Worm (Caenorhabditis elegans): Measurements from ENCODE around the gene K01D12.5.

K01D12.5 gene

DNA sequence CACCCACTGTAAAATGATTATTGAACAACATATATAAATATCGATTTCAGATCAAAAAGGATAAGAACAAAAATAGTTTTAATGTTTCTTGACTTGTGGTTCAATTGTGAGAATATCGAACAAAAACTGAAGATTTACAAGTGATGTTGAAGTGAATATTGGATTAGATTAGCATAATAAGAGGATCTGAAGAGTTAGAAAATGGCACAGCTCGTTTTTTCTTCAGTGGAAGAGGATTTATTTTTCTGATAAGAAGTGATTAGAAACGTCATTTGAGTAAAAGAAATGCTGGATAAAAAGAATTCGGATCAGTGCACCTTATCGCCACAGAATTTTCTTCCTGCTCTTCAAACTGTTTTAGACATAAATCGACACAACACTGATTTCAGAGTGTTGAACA, 1.9 kb upstream of the K01D12.5 start, which contains the start of gene twk-14:
TSS of gene twk-14 (minus strand) at position 8 of the 400 bp plus-strand sequence.
- no peak for TF ChIP-seq unc-62 (GFP tag; optimal IDR thresholded peaks at IDR 0.05)

DNA sequence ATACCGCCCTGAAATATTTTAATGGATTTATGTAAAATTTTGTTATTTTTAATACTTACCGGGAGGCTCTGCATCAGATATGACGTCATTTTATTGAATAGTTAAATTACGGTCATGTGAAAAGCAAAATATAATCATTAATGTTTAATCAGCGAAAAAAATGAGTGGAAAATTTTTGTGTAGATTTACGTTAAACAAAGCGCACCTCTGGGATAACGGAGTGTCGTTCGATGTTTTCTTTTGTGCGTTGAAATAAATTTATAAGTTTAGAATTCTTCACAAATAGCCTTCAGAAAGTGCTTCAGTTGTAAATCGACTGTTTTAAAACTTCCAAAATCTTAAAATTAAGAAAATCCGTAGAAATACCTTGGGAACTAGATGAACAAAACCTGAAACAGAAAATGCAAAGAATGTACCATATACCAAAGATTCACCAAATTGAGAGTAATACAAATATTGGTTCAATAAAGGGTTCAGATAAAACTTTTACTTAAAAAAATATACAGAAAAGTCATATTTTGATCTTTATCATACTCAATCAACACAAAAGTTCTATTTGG, 3.1 kb downstream of the K01D12.5 start, which contains the start of the genes K01D12.20 and miga-1:
TSS of gene K01D12.20 (minus strand) at position 138 of the 560 bp plus-strand sequence.
TSS of gene miga-1 (minus strand) at position 183 of the 560 bp plus-strand sequence.
- no peak for TF ChIP-seq unc-62 (GFP tag; optimal IDR thresholded peaks at IDR 0.05)

DNA sequence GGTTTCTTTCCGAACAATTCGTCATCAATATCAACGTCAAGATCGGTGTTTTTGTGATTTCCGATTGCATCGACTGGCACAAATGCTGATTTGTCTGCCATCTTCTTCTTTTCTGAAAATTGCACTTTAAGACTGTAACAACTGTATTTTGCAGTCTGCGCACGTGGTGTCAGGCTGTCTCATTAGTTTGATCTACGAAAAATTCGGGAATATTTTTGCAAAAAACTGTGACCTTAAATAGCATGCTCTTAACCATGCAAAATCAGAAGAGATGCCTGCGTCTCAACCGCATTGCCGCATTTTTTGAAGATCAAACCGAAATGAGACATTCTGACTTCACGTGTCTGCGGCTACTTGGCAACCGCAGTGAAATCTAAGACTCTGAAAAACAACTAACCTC, 3.7 kb downstream of the K01D12.5 start, which contains the start of gene K01D12.7:
TSS of gene K01D12.7 (minus strand) at position 101 of the 400 bp plus-strand sequence.
- TF ChIP-seq unc-62 (GFP tag; optimal IDR thresholded peaks at IDR 0.05), result no peak

DNA sequence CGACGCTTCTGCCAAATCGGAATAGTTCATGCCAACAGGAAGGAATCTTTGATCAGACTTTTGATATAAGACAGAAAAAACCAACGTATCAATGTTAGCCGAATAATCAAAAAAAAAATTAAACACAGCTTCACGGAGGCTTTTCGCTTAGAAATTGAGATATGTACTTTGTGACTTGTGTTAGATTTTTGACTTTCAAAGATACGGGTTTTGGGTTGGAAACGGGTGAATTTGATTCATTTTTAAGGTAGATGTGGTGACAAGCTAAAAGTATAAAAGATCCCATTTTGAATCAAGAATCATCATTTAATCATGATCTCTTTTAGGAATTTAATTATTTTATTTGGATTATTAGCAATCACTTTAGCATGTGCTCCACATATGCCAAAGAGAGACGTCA, 4.7 kb downstream of the K01D12.5 start, which contains the start of gene K01D12.8:
TSS of gene K01D12.8 (plus strand) at position 301 of the 400 bp plus-strand sequence.
- TF ChIP-seq unc-62 (GFP tag; optimal IDR thresholded peaks at IDR 0.05), result no peak

DNA sequence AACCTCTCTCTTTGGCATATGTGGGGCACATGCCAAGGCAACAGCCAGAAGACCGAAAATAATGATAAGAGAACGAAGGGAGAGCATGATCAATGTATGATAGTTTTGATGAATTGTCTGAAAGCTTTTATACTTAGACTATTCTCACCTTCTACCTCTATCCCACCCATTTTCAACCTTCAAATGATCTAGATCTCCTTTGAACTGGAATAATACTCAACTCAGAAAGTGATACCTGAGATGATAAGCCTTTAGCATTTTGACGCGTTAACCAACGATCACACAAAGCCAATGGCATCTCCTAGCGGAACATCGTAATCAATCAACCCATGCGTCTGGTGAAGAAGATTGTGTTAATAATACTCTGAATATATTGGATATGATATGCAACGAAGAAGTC, 6.9 kb downstream of the K01D12.5 start, which contains the start of gene K01D12.9:
TSS of gene K01D12.9 (minus strand) at position 101 of the 400 bp plus-strand sequence.
- no peak for TF ChIP-seq unc-62 (GFP tag; optimal IDR thresholded peaks at IDR 0.05)

DNA sequence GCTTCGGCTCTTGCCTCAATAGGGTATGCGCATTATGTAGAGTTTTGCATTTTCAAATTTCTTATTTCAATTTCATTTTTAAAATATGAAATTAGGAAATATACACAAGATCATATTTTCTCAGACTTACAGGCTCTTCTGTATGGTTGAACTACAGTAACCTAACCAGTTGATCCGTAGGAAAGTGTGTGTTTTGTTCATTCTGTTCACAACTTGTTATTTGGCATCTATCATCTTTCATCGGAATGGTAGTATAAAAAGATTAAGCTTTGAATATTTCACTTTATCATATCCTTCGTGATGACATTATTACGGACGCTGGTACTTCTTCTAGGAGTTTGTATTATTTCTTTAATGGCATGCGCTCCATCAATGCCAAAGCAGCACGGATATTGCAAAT, 8.3 kb downstream of the K01D12.5 start, which contains the start of gene K01D12.10:
TSS of gene K01D12.10 (plus strand) at position 301 of the 400 bp plus-strand sequence.
- no peak for TF ChIP-seq unc-62 (GFP tag; optimal IDR thresholded peaks at IDR 0.05)

DNA sequence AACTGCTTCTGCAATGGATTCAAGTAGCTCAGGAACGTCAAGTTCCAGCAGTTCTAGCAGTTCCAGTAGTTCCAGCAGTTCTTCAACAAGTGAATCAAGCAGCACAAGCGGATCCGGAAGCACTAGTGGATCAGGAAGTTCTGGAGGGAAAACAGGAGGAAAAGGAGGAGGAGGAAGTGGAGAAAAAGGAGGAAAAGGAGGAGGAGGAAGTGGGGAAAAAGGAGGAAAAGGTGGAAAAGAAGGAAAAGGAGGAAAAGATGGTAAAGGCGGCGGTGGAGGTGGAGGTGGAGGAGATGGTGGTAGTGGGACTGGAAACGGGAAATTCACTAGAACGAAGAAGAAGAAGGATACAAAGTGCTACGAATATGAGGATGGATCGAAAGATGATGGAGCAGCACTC, 8.9 kb downstream of the K01D12.5 start:
- TF ChIP-seq unc-62 (GFP tag; optimal IDR thresholded peaks at IDR 0.05), result no peak

DNA sequence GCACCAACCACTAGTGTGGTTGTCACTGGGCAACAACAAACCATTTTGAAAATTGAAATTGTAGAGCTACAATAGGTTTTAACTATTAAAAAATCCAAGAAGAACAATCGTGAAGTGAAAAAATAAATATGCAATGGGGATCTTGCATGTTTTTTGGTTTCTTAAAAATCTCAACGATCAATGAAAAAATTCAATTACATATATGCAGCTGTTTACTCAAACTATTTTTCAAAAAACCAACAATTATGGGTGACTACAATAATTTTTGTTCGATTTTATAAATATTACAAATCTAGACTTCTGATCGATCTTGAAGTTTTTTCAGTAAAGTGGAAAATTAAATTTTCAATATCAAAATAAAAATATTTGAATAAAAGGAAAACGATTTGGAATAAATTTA, 10.9 kb downstream of the K01D12.5 start, which contains the start of gene cdr-4:
TSS of gene cdr-4 (minus strand) at position 101 of the 400 bp plus-strand sequence.
- TF ChIP-seq unc-62 (GFP tag; optimal IDR thresholded peaks at IDR 0.05), result no peak

DNA sequence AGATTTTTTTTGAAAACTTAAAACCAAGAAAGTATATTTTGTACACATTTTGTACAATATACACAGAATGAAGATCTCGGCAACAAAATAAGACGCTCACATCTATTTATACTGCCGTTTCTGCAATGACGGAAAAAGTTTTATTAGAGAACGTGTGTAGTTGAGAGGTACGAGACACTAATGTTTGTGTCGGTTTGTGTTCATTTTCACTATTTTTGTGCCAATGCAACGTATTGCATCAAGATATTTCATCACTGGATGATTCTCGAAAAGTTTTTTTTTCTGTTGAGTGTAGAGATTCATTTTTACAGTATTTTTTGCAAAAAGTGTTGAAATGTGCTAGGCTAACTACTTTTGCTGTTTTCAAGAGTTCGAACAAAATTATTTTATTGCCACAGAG, 11.4 kb downstream of the K01D12.5 start:
- TF ChIP-seq unc-62 (GFP tag; optimal IDR thresholded peaks at IDR 0.05), result no peak

DNA sequence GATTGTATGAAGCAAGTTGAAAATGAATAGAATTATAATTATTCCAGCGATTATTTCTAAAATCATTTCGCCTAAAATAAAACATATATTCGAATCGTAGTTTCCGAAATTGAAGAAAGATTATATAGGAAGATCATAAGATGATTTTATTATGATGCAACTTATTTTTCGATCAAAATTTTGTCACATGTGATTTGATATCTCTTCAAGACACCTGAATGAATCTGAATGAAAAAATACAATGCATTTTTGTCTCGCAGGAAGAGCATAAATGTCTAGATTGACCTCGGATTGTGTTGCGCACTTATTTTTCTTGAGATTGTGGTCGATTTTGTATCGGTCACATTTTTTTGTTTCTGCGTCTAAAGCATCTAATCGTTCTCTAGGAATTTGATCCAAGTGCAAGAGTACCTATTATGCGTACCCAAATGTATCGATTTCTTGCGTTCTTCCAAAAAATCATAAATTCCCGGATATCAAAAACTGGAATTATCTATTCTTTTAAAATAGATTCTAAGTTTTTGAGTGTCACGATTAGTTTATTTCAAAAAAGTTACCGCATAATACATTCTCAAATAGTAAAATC, 12.9 kb downstream of the K01D12.5 start, which contains the start of gene hrg-2:
TSS of gene hrg-2 (minus strand) at position 98 of the 586 bp plus-strand sequence.
- TF ChIP-seq unc-62 (GFP tag; optimal IDR thresholded peaks at IDR 0.05), result no peak

DNA sequence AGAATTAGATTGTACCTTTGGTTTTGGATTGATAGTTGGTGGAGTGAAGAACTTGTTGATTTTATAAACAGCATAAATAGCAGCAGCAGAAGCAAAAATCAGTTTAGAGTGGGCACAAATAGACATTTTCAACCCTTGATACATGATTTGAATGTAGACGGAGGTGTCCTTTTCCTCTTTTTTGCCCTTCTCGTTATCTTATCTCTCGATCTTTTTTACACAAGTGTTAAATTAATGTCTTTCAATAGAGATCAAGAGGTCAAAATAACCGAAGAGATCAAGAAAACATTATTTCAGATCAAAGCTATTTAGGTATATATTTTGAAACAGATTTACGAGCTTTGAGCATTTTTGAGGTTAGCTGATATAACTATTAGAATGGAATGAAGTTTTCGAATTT, 14.3 kb downstream of the K01D12.5 start, which contains the start of gene cdr-7:
TSS of gene cdr-7 (minus strand) at position 205 of the 400 bp plus-strand sequence.
- TF ChIP-seq unc-62 (GFP tag; optimal IDR thresholded peaks at IDR 0.05), result no peak

DNA sequence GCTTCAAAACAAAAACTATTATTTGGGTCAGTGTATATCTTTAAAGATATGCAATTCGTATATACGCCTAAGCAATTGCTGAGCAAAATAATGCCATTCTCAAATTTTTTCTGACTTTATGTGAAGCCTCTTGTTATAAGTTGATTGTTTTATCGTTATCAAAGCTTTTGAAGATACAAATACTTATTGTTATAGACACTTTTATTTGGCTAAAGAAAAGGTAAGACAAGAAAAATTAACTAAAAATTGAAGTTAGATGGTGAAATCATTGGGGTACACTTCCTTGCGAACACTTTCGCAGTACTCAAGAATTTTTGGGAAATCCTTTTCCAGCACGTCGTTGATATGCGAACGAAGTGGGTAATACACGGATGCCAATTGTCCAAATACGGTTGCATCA, 14.7 kb downstream of the K01D12.5 start:
- no peak for TF ChIP-seq unc-62 (GFP tag; optimal IDR thresholded peaks at IDR 0.05)

DNA sequence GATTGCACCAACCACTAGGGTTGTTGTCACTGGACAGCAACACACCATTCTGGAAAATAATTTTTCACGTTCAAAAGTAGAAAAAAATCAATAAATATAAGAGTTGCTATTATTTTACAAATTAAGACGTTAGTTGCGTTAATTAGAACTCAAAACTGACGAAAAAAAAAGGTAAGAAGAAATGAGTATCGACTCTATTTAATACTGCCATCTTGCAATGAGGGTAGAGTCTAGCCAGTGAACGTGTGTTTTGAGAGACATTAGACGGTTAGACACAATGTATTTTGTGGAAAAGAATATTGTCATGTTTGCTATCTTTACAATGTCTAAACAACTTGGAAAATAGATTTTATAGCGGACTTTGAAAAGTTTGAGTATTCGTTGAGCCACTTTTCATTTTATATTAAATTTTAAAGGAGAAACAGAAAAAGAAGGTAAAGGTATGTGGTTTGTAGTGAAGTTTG, 16.0 kb downstream of the K01D12.5 start, which contains the start of gene cdr-6:
TSS of gene cdr-6 (minus strand) at position 51 of the 464 bp plus-strand sequence.
- TF ChIP-seq unc-62 (GFP tag; optimal IDR thresholded peaks at IDR 0.05), result no peak

DNA sequence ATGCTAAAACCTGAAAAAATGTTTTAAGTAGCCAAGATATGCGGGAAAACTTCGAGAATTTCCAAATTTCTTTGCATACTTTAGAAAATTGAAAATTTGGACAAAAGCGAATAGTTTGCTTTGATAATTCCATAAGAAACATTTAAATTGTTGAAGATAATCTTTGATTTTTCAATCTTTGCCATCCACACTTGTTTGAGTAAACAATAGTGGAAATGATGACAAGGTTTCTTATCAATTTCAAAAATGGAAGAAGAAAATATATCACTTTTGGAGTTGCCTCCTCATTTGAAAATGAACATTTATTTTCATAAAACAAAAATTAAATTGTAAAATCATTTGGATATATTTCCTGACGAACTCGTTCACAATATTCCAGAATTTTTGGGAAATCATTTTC, 16.7 kb downstream of the K01D12.5 start:
- no peak for TF ChIP-seq unc-62 (GFP tag; optimal IDR thresholded peaks at IDR 0.05)

DNA sequence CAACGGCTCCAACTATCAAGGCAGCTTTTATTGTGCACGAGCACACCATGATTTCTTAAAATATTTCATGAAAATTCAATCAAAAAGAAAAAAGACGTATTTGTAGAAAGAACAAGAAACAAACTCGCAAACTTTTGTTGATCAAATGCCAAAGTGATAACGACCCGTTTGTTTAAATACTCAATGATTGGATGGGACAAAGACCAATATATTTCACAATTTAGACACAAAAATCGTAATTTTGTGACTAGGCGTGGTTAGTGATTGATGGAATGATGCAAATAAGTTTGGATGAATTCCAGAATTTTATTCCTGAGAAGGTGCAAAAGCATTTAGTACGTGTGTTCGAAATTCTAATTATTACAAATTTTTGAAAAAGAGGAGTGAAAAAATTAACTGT, 18.0 kb downstream of the K01D12.5 start, which contains the start of gene cdr-2:
TSS of gene cdr-2 (minus strand) at position 54 of the 400 bp plus-strand sequence.
- TF ChIP-seq unc-62 (GFP tag; optimal IDR thresholded peaks at IDR 0.05), result no peak

DNA sequence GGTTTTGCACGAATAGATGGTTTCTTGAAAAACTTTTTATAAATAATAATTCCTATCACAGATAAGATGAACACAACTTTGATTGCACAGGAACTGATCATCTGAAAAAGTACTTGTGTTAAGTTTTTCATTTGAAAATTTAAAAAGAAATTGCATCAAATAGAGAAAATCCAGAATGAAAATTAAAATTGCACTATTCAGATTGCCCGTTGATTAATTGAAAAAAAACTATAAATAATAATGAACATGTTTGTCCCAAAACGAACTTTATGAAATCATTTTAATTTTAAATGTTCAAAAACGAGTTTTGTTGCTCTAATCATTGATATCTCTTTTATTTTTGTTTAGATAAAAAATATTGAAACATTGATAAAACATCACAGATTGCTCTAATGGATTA, 19.6 kb downstream of the K01D12.5 start, which contains the start of gene cdr-3:
TSS of gene cdr-3 (minus strand) at position 101 of the 400 bp plus-strand sequence.
- no peak for TF ChIP-seq unc-62 (GFP tag; optimal IDR thresholded peaks at IDR 0.05)

Data from whole organism, dauer.